Fruit fly (Drosophila melanogaster) whole organism: Measurements from ENCODE around the gene Timp.

Experiments used
- CG8478 ChIP-seq: fragments of >200 bp; optimal IDR thresholded peaks from 2 replicates; lab custom pipeline; 2018; ENCODE audit warnings: inconsistent platforms
- Dll ChIP-seq: fragments of >200 bp; optimal IDR thresholded peaks from 2 replicates; lab custom pipeline; 2017
- pan ChIP-seq: fragments of >200 bp; optimal IDR thresholded peaks from 2 replicates; lab custom pipeline; 2017
- usp ChIP-seq: fragments of >200 bp; optimal IDR thresholded peaks from 2 replicates; lab custom pipeline; 2017; ENCODE audit warnings: missing biosample characterization, missing genetic modification characterization, mixed read lengths

DNA sequence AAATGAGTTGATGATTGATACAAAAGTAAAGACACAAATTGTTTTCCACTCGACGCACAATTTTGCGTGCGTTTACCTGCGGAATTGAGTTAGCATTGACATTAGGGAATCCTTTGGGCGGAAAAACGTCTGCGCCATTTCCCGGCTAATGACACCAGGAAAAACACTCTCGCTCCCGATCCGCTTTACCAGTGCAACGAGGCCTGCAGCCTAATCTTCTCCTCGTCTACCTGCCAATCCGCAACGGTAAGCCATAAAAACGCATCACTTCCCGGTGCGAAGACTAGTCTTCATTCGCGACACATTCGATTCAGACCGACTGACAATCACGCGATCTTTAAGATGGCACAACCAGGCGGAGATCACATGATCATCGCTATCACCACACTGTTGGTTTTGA, 9.6 kb upstream of the Timp start, which contains the start of gene CG12420:
- TF ChIP-seq CG8478 (lab: Kevin White, UChicago) (no peak), pan (lab: Kevin White, UChicago) (no peak), Dll (lab: Kevin White, UChicago) (no peak), usp (GFP tag; lab: Kevin White, UChicago) (no peak)
